Fruit fly (Drosophila melanogaster) whole organism, embryonic: ENCODE measurements around the gene CG15740.

Experiments
- BEAF-32 ChIP-seq: fragments of 200-800 bp; sonication (Bioruptor generic); optimal IDR thresholded peaks from 3 replicates; lab custom pipeline; 2017; ENCODE audit warnings: missing biosample characterization, missing genetic modification characterization, mild to moderate bottlenecking, moderate library complexity, missing genetic modification reagents
- Bteb2 ChIP-seq: fragments of 200-800 bp; sonication (Bioruptor generic); optimal IDR thresholded peaks from 2 replicates; lab custom pipeline; 2016; ENCODE audit warnings: missing biosample characterization, missing genetic modification characterization
- CG1024 ChIP-seq: fragments of 200-800 bp; sonication (Bioruptor generic); IDR thresholded peaks from 2 replicates; pipeline ENCODE4 v1.3.6; 2022; ENCODE audit warnings: missing biosample characterization, missing genetic modification characterization
- CG10565 ChIP-seq: fragments of 200-800 bp; sonication (Bioruptor generic); optimal IDR thresholded peaks from 3 replicates; lab custom pipeline; 2016; ENCODE audit warnings: missing biosample characterization, mild to moderate bottlenecking, missing genetic modification characterization
- CG10654 ChIP-seq: fragments of 200-800 bp; sonication (Bioruptor generic); optimal IDR thresholded peaks from 2 replicates; lab custom pipeline; 2016; ENCODE audit warnings: missing biosample characterization, missing genetic modification characterization
- CG11247 ChIP-seq: fragments of 200-800 bp; sonication (Bioruptor generic); IDR thresholded peaks from 2 replicates; pipeline ENCODE4 v1.3.6; 2022; ENCODE audit warnings: missing biosample characterization, missing genetic modification characterization
- CG11696 ChIP-seq: fragments of 200-800 bp; sonication (Bioruptor generic); IDR thresholded peaks from 2 replicates; pipeline ENCODE4 v1.3.6; 2022; ENCODE audit warnings: missing biosample characterization, missing genetic modification characterization
- CG11723 ChIP-seq: fragments of 200-800 bp; sonication (Bioruptor generic); optimal IDR thresholded peaks from 2 replicates; lab custom pipeline; 2017; ENCODE audit warnings: missing biosample characterization, mild to moderate bottlenecking, missing genetic modification characterization
- CG1233 ChIP-seq: fragments of 200-800 bp; sonication (Bioruptor generic); optimal IDR thresholded peaks from 4 replicates; lab custom pipeline; 2018; ENCODE audit warnings: missing biosample characterization, mild to moderate bottlenecking, missing genetic modification characterization
- CG12659 ChIP-seq: fragments of 200-800 bp; sonication (Bioruptor generic); optimal IDR thresholded peaks from 3 replicates; lab custom pipeline; 2017; ENCODE audit warnings: mild to moderate bottlenecking, missing biosample characterization, missing genetic modification reagents, missing genetic modification characterization
- CG13123 ChIP-seq: fragments of 200-800 bp; sonication (Bioruptor generic); optimal IDR thresholded peaks from 2 replicates; lab custom pipeline; 2016; ENCODE audit warnings: missing biosample characterization, missing genetic modification characterization
- CG14014 ChIP-seq: fragments of 200-800 bp; sonication (Bioruptor generic); IDR thresholded peaks from 2 replicates; pipeline ENCODE4 v1.3.6; 2022; ENCODE audit warnings: missing biosample characterization, missing genetic modification characterization
- CG17829 ChIP-seq: fragments of 200-800 bp; optimal IDR thresholded peaks from 2 replicates; lab custom pipeline; 2019; ENCODE audit warnings: missing biosample characterization, mild to moderate bottlenecking, missing genetic modification characterization, moderate library complexity
- CG34376 ChIP-seq: fragments of 200-800 bp; sonication (Bioruptor generic); optimal IDR thresholded peaks from 2 replicates; lab custom pipeline; 2018; ENCODE audit warnings: missing biosample characterization, mild to moderate bottlenecking, missing genetic modification characterization
- CG4820 ChIP-seq: fragments of 200-800 bp; sonication (Bioruptor generic); optimal IDR thresholded peaks from 3 replicates; lab custom pipeline; 2016; ENCODE audit warnings: missing biosample characterization, missing genetic modification characterization
- CG5245 ChIP-seq: fragments of 200-800 bp; sonication (Bioruptor generic); optimal IDR thresholded peaks from 3 replicates; lab custom pipeline; 2016; ENCODE audit warnings: missing biosample characterization, missing genetic modification characterization
- CG7556 ChIP-seq: fragments of 200-800 bp; sonication (Bioruptor generic); optimal IDR thresholded peaks from 2 replicates; lab custom pipeline; 2017; ENCODE audit warnings: missing biosample characterization, mild to moderate bottlenecking, missing genetic modification characterization
- CG7963 ChIP-seq: fragments of 200-800 bp; sonication (Bioruptor generic); IDR thresholded peaks from 3 replicates; pipeline ENCODE4 v1.3.6; 2022; ENCODE audit warnings: missing biosample characterization, missing genetic modification characterization; ENCODE audit not compliant: partially characterized antibody
- CG9797 ChIP-seq: fragments of 200-800 bp; sonication (Bioruptor generic); optimal IDR thresholded peaks from 3 replicates; lab custom pipeline; 2018; ENCODE audit warnings: missing biosample characterization, mild to moderate bottlenecking, missing genetic modification characterization
- Dp ChIP-seq: fragments of 200-800 bp; sonication (Bioruptor generic); optimal IDR thresholded peaks from 2 replicates; lab custom pipeline; 2018; ENCODE audit warnings: missing biosample characterization, mild to moderate bottlenecking, missing genetic modification characterization, moderate library complexity
- GATAe ChIP-seq: fragments of 200-800 bp; sonication (Bioruptor generic); conservative IDR thresholded peaks from 2 replicates; pipeline ENCODE4 v1.3.6; 2022; ENCODE audit warnings: missing biosample characterization, missing genetic modification characterization
- Hand ChIP-seq: fragments of 200-800 bp; sonication (Bioruptor generic); optimal IDR thresholded peaks from 2 replicates; lab custom pipeline; 2017; ENCODE audit warnings: mild to moderate bottlenecking, missing biosample characterization, missing genetic modification reagents, missing genetic modification characterization
- Hmr ChIP-seq: fragments of 200-800 bp; sonication (Bioruptor generic); optimal IDR thresholded peaks from 3 replicates; lab custom pipeline; 2017; ENCODE audit warnings: mild to moderate bottlenecking, missing biosample characterization, missing genetic modification reagents, missing genetic modification characterization
- Kr ChIP-seq: fragments of 200-800 bp; sonication (Bioruptor generic); optimal IDR thresholded peaks from 2 replicates; lab custom pipeline; 2017; ENCODE audit warnings: missing biosample characterization, mild to moderate bottlenecking, missing genetic modification characterization
- Ravus ChIP-seq: fragments of 200-800 bp; sonication (Bioruptor generic); IDR thresholded peaks from 2 replicates; pipeline ENCODE4 v1.3.6; 2022; ENCODE audit warnings: missing biosample characterization, missing genetic modification characterization
- Rfx ChIP-seq: fragments of 200-800 bp; sonication (Bioruptor generic); IDR thresholded peaks from 2 replicates; pipeline ENCODE4 v1.3.6; 2022; ENCODE audit warnings: missing biosample characterization, missing genetic modification characterization
- Rx ChIP-seq: fragments of 200-800 bp; sonication (Bioruptor generic); IDR thresholded peaks from 2 replicates; pipeline ENCODE4 v1.3.6; 2022; ENCODE audit warnings: missing biosample characterization, missing genetic modification characterization
- Side ChIP-seq: fragments of 200-800 bp; sonication (Bioruptor generic); optimal IDR thresholded peaks from 2 replicates; lab custom pipeline; 2016; ENCODE audit warnings: missing biosample characterization, missing genetic modification characterization
- ara ChIP-seq: fragments of 200-800 bp; sonication (Bioruptor generic); IDR thresholded peaks from 2 replicates; pipeline ENCODE4 v1.3.6; 2022; ENCODE audit warnings: missing biosample characterization, missing genetic modification characterization
- crc ChIP-seq: fragments of 200-800 bp; sonication (Bioruptor generic); optimal IDR thresholded peaks from 2 replicates; lab custom pipeline; 2016; ENCODE audit warnings: missing biosample characterization, missing genetic modification characterization
- da ChIP-seq: fragments of 200-800 bp; sonication (Bioruptor generic); optimal IDR thresholded peaks from 2 replicates; lab custom pipeline; 2016; ENCODE audit warnings: missing biosample characterization, missing genetic modification characterization
- dmrt99B ChIP-seq: fragments of 200-800 bp; sonication (Bioruptor generic); optimal IDR thresholded peaks from 2 replicates; lab custom pipeline; 2018; ENCODE audit warnings: missing biosample characterization, mild to moderate bottlenecking, missing genetic modification characterization, moderate library complexity
- emc ChIP-seq: fragments of 200-800 bp; sonication (Bioruptor generic); optimal IDR thresholded peaks from 2 replicates; lab custom pipeline; 2016; ENCODE audit warnings: missing biosample characterization, missing genetic modification characterization
- fd3F ChIP-seq: fragments of 200-800 bp; sonication (Bioruptor generic); optimal IDR thresholded peaks from 2 replicates; lab custom pipeline; 2018; ENCODE audit warnings: missing biosample characterization, mild to moderate bottlenecking, missing genetic modification characterization, moderate library complexity
- fd96Cb ChIP-seq: fragments of 200-800 bp; sonication (Bioruptor generic); optimal IDR thresholded peaks from 2 replicates; lab custom pipeline; 2018; ENCODE audit warnings: missing biosample characterization, mild to moderate bottlenecking, missing genetic modification characterization, moderate library complexity
- ftz-f1 ChIP-seq: fragments of 200-800 bp; sonication (Bioruptor generic); optimal IDR thresholded peaks from 2 replicates; lab custom pipeline; 2016; ENCODE audit warnings: missing biosample characterization, missing genetic modification characterization
- gcm2 ChIP-seq: fragments of 200-800 bp; sonication (Bioruptor generic); optimal IDR thresholded peaks from 2 replicates; lab custom pipeline; 2016; ENCODE audit warnings: missing biosample characterization, missing genetic modification characterization
- grau ChIP-seq: fragments of 200-800 bp; optimal IDR thresholded peaks from 3 replicates; lab custom pipeline; 2019; ENCODE audit warnings: missing biosample characterization, mild to moderate bottlenecking, missing genetic modification characterization, moderate library complexity
- gsb-n ChIP-seq: fragments of 200-800 bp; sonication (Bioruptor generic); optimal IDR thresholded peaks from 3 replicates; lab custom pipeline; 2018; ENCODE audit warnings: missing biosample characterization, mild to moderate bottlenecking, missing genetic modification characterization
- ind ChIP-seq: fragments of 200-800 bp; sonication (Bioruptor generic); optimal IDR thresholded peaks from 3 replicates; lab custom pipeline; 2016; ENCODE audit warnings: missing biosample characterization, missing genetic modification characterization
- mam ChIP-seq: fragments of 200-800 bp; sonication (Bioruptor generic); optimal IDR thresholded peaks from 3 replicates; lab custom pipeline; 2016; ENCODE audit warnings: missing biosample characterization, missing genetic modification characterization
- onecut ChIP-seq: fragments of 200-800 bp; sonication (Bioruptor generic); IDR thresholded peaks from 2 replicates; pipeline ENCODE4 v1.3.6; 2022; ENCODE audit warnings: missing biosample characterization, missing genetic modification characterization
- pita ChIP-seq: fragments of 200-800 bp; sonication (Bioruptor generic); optimal IDR thresholded peaks from 2 replicates; lab custom pipeline; 2017; ENCODE audit warnings: missing biosample characterization, mild to moderate bottlenecking, missing genetic modification characterization
- pzg ChIP-seq: fragments of 200-800 bp; sonication (Bioruptor generic); optimal IDR thresholded peaks from 3 replicates; lab custom pipeline; 2018; ENCODE audit warnings: missing biosample characterization, mild to moderate bottlenecking, missing genetic modification characterization, moderate library complexity
- repo ChIP-seq: fragments of 200-800 bp; sonication (Bioruptor generic); optimal IDR thresholded peaks from 2 replicates; lab custom pipeline; 2016; ENCODE audit warnings: missing biosample characterization, missing genetic modification characterization
- rib ChIP-seq: fragments of 200-800 bp; sonication (Bioruptor generic); IDR thresholded peaks from 2 replicates; pipeline ENCODE4 v1.3.6; 2022; ENCODE audit warnings: missing biosample characterization, missing genetic modification characterization
- sna ChIP-seq: fragments of 200-800 bp; sonication (Bioruptor generic); IDR thresholded peaks from 2 replicates; pipeline ENCODE4 v1.3.6; 2022; ENCODE audit warnings: missing biosample characterization, missing genetic modification characterization; ENCODE audit not compliant: partially characterized antibody
- so ChIP-seq: fragments of 200-800 bp; sonication (Bioruptor generic); IDR thresholded peaks from 3 replicates; pipeline ENCODE4 v1.3.6; 2022; ENCODE audit warnings: missing biosample characterization, missing genetic modification characterization
- tll ChIP-seq, 2 experiments: fragments of 200-800 bp in 1 of 2; fragments of >200 bp in 1 of 2; sonication (Bioruptor generic) in 1 of 2; optimal IDR thresholded peaks; 2 replicates each; lab custom pipeline; 2017 to 2019; ENCODE audit warnings: missing biosample characterization in 2 of 2, missing genetic modification characterization in 2 of 2, mild to moderate bottlenecking in 1 of 2, moderate library complexity in 1 of 2
- ttk ChIP-seq: fragments of 200-800 bp; sonication (Bioruptor generic); IDR thresholded peaks from 2 replicates; pipeline ENCODE4 v2.1.2; 2022; ENCODE audit warnings: missing biosample characterization, missing genetic modification characterization
- wor ChIP-seq: fragments of 200-800 bp; sonication (Bioruptor generic); IDR thresholded peaks from 2 replicates; pipeline ENCODE4 v1.3.6; 2022; ENCODE audit warnings: missing biosample characterization, missing genetic modification characterization
- zfh1 ChIP-seq: fragments of 200-800 bp; sonication (Bioruptor generic); IDR thresholded peaks from 3 replicates; pipeline ENCODE4 v1.3.6; 2022; ENCODE audit warnings: missing biosample characterization, missing genetic modification characterization

The CG15740 gene

DNA sequence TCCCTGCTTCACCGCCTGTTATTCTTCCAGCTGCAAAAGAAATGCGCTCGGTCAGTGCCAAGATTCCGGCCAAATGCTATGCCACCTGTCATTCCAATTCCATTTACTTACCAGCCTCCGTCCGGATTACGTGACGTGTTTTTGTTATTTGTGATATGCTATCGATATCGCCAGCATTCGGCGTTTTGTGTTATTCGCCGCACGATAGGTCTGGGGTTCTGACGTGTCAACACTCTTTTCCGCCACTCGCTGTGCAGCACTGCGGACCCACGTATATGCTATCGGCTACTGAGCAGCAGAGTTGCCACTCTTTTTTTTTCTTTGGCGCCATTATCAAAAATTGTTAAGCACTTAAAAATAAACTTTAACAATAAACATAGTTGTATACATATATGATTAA, 6.4 kb upstream of the CG15740 start, which contains the start of gene p24-1 (continued):
- TF ChIP-seq CG7963 (peak; percentile 74), CG10654 (no peak), da (peak; percentile 6), CG14014 (GFP tag; lab: Robert Waterston, UW) (no peak), CG11247 (GFP tag; lab: Robert Waterston, UW) (peak; percentile 58), CG13123 (no peak), CG4820 (peak; percentile 13), fd3F (no peak), crc (GFP tag; lab: Kevin White, UChicago) (no peak), tll (GFP tag; optimal IDR thresholded peaks at IDR 0.05; lab: Kevin White, UChicago) (no peak), gcm2 (GFP tag; lab: Kevin White, UChicago) (no peak), CG11696 (GFP tag; lab: Robert Waterston, UW) (no peak), emc (GFP tag; lab: Kevin White, UChicago) (no peak), CG10565 (GFP tag; lab: Kevin White, UChicago) (no peak), CG9797 (GFP tag; lab: Kevin White, UChicago) (peak; percentile 53), fd96Cb (no peak), grau (tag; lab: Kevin White, UChicago) (peak; percentile 40), ftz-f1 (GFP tag; lab: Kevin White, UChicago) (peak; percentile 9), so (GFP tag; lab: Robert Waterston, UW) (no peak), Kr (GFP tag; lab: Kevin White, UChicago) (no peak), CG11723 (no peak), sna (GFP tag; lab: Robert Waterston, UW) (peak; percentile 82), CG17829 (tag; lab: Kevin White, UChicago) (peak; percentile 50), Side (peak; percentile 57), Rfx (GFP tag; lab: Robert Waterston, UW) (peak; percentile 81), Rx (no peak), CG1233 (GFP tag; lab: Kevin White, UChicago) (no peak), CG34376 (GFP tag; lab: Kevin White, UChicago) (peak; percentile 51), CG5245 (GFP tag; lab: Kevin White, UChicago) (no peak), dmrt99B (tag; lab: Kevin White, UChicago) (no peak), GATAe (GFP tag; lab: Robert Waterston, UW) (no peak), Ravus (GFP tag; lab: Robert Waterston, UW) (no peak), CG12659 (GFP tag; lab: Kevin White, UChicago) (peak; percentile 67), gsb-n (no peak), Hmr (GFP tag; lab: Kevin White, UChicago) (peak; percentile 50), Hand (GFP tag; lab: Kevin White, UChicago) (no peak), ind (peak; percentile 37), Bteb2 (GFP tag; lab: Kevin White, UChicago) (peak; percentile 7), pita (GFP tag; lab: Kevin White, UChicago) (no peak), repo (GFP tag; lab: Kevin White, UChicago) (peak; percentile 31), CG1024 (no peak), wor (GFP tag; lab: Robert Waterston, UW) (no peak), mam (GFP tag; lab: Kevin White, UChicago) (peak; percentile 68), ara (GFP tag; lab: Robert Waterston, UW) (no peak), onecut (GFP tag; lab: Robert Waterston, UW) (peak; percentile 31; the same call in 1 of the 2 replicates), pzg (peak; percentile 94), Dp (GFP tag; lab: Kevin White, UChicago) (peak; percentile 93), rib (GFP tag; lab: Robert Waterston, UW) (no peak), ttk (no peak), CG7556 (no peak), BEAF-32 (GFP tag; lab: Kevin White, UChicago) (peak; percentile 87), zfh1 (GFP tag; lab: Robert Waterston, UW) (no peak; the same call in 2 of the 3 replicates)
